Fruit fly (Drosophila melanogaster): Measurements from ENCODE around the gene gpp.

Gene gpp

dm6 chr3R:6477877-6478361 lies 71.3 kb downstream of the gpp start, which contains the start of gene CG15186:
CG15186 (plus strand) TSS chr3R:6478311.
- no peak for TF ChIP-seq noc (tag; optimal IDR thresholded peaks at IDR 0.05)

- no peak for TF ChIP-seq noc (tag; optimal IDR thresholded peaks at IDR 0.05)
Measured at dm6 chr3R:6481740-6482443, 75.2 kb downstream of the gpp start.

dm6 chr3R:6495938-6496337 lies 89.3 kb downstream of the gpp start:
- TF ChIP-seq noc (tag; optimal IDR thresholded peaks at IDR 0.05): no peak

Measured in whole organism, larva.